Worm (Caenorhabditis elegans) whole organism, early embryonic: Measurements from ENCODE around the gene tat-2.

Experiments used
- B0310.2 ChIP-seq: sonication (generic microtip); optimal IDR thresholded peaks from 2 replicates; lab custom pipeline; 2016; ENCODE audit warnings: mild to moderate bottlenecking, missing genetic modification characterization, missing compliant biosample characterization
- F13C5.2 ChIP-seq: sonication (generic microtip); optimal IDR thresholded peaks from 2 replicates; lab custom pipeline; 2017; ENCODE audit warnings: mild to moderate bottlenecking, missing genetic modification characterization, inconsistent platforms, missing compliant biosample characterization
- aly-1 ChIP-seq: sonication (generic microtip); optimal IDR thresholded peaks from 2 replicates; lab custom pipeline; 2016; ENCODE audit warnings: missing genetic modification characterization, missing compliant biosample characterization
- ama-1 ChIP-seq: fragments of 150-350 bp; optimal IDR thresholded peaks from 2 replicates; lab custom pipeline; 2014
- ceh-13 ChIP-seq: fragments of 200-800 bp; sonication (Bioruptor generic); optimal IDR thresholded peaks from 2 replicates; lab custom pipeline; 2018; ENCODE audit warnings: mild to moderate bottlenecking, missing genetic modification characterization, missing compliant biosample characterization
- ceh-36 ChIP-seq: sonication (generic microtip); optimal IDR thresholded peaks from 2 replicates; lab custom pipeline; 2016; ENCODE audit warnings: missing genetic modification characterization, inconsistent platforms, missing compliant biosample characterization
- ets-7 ChIP-seq: sonication (generic microtip); optimal IDR thresholded peaks from 2 replicates; lab custom pipeline; 2016; ENCODE audit warnings: missing genotype, missing genetic modification characterization, missing compliant biosample characterization
- flt-1 ChIP-seq: fragments of 200-800 bp; sonication (Bioruptor generic); IDR thresholded peaks from 2 replicates; pipeline ENCODE4 v1.3.6; 2022; ENCODE audit warnings: missing genetic modification characterization, missing compliant biosample characterization
- hmbx-1 ChIP-seq: sonication (generic microtip); optimal IDR thresholded peaks from 2 replicates; lab custom pipeline; 2016; ENCODE audit warnings: mild to moderate bottlenecking, missing genetic modification characterization, missing compliant biosample characterization
- hmg-4 ChIP-seq: fragments of 200-800 bp; sonication (Bioruptor generic); optimal IDR thresholded peaks from 2 replicates; lab custom pipeline; 2018; ENCODE audit warnings: mild to moderate bottlenecking, missing genetic modification characterization, missing compliant biosample characterization
- pes-1 ChIP-seq: fragments of 200-800 bp; sonication (Bioruptor generic); IDR thresholded peaks from 2 replicates; pipeline ENCODE4 v1.3.6; 2022; ENCODE audit warnings: missing genetic modification reagents, missing genetic modification characterization, missing compliant biosample characterization
- scrt-1 ChIP-seq: fragments of 200-800 bp; sonication (Bioruptor generic); IDR thresholded peaks from 2 replicates; pipeline ENCODE4 v1.3.6; 2022; ENCODE audit warnings: missing genetic modification characterization, missing compliant biosample characterization
- sea-1 ChIP-seq: fragments of 200-800 bp; sonication (Bioruptor generic); conservative IDR thresholded peaks from 2 replicates; pipeline ENCODE4 v1.3.6; 2022; ENCODE audit warnings: missing genetic modification characterization, missing compliant biosample characterization
- tbx-11 ChIP-seq: fragments of 200-800 bp; sonication (Bioruptor generic); IDR thresholded peaks from 2 replicates; pipeline ENCODE4 v1.3.6; 2022; ENCODE audit warnings: missing genetic modification characterization, missing compliant biosample characterization
- tbx-37 ChIP-seq: fragments of 200-800 bp; sonication (Bioruptor generic); conservative IDR thresholded peaks from 2 replicates; pipeline ENCODE4 v1.3.6; 2022; ENCODE audit warnings: missing genetic modification reagents, missing genetic modification characterization, missing compliant biosample characterization
- tra-4 ChIP-seq: sonication (generic microtip); optimal IDR thresholded peaks from 2 replicates; lab custom pipeline; 2017; ENCODE audit warnings: missing genetic modification characterization, missing compliant biosample characterization

The tat-2 gene

ce11 chrIV:4789445-4789844 is 57.2 kb downstream of the tat-2 start, which contains the start of gene R11E3.1:
TSS of gene R11E3.1 (plus strand) at chrIV:4789745.
- TF ChIP-seq ama-1 (no peak), F13C5.2 (no peak), ets-7 (tag; lab: Kevin White, UChicago) (no peak), B0310.2 (tag; lab: Kevin White, UChicago) (no peak), tra-4 (no peak), sea-1 (GFP tag; lab: Robert Waterston, UW) (no peak), tbx-11 (GFP tag; lab: Robert Waterston, UW) (no peak), pes-1 (GFP tag; lab: Robert Waterston, UW) (no peak), hmbx-1 (tag; lab: Kevin White, UChicago) (no peak), aly-1 (tag; lab: Kevin White, UChicago) (no peak)

ce11 chrIV:4788332-4788731 is 58.4 kb downstream of the tat-2 start, which contains the start of gene nhr-104:
TSS of gene nhr-104 (minus strand) at chrIV:4788692.
- TF ChIP-seq tbx-37 (GFP tag; lab: Robert Waterston, UW) (no peak), tra-4 (no peak), scrt-1 (no peak), flt-1 (GFP tag; lab: Robert Waterston, UW) (no peak)

ce11 chrIV:4781123-4781522 is 65.6 kb downstream of the tat-2 start:
- TF ChIP-seq pes-1 (GFP tag; lab: Robert Waterston, UW) (no peak), tra-4 (no peak), hmg-4 (GFP tag; lab: Kevin White, UChicago) (peak; percentile 55), F13C5.2 (peak; percentile 18), sea-1 (GFP tag; lab: Robert Waterston, UW) (no peak)

ce11 chrIV:4780129-4780528 is 66.6 kb downstream of the tat-2 start, which contains the start of gene set-15:
TSS of gene set-15 (minus strand) at chrIV:4780229.
- TF ChIP-seq ceh-13 (GFP tag; lab: Kevin White, UChicago) = no peak
- TF ChIP-seq tbx-37 (GFP tag; lab: Robert Waterston, UW) = no peak
- no peak for TF ChIP-seq ets-7 (tag; lab: Kevin White, UChicago)
- no peak for TF ChIP-seq hmg-4 (GFP tag; lab: Kevin White, UChicago)
- TF ChIP-seq ceh-36 (tag; lab: Kevin White, UChicago) = no peak
- no peak for TF ChIP-seq B0310.2 (tag; lab: Kevin White, UChicago)
- no peak for TF ChIP-seq hmbx-1 (tag; lab: Kevin White, UChicago)
